Worm (Caenorhabditis elegans) whole organism, young adult: ENCODE data around the gene R07E5.6.

Experiments
- B0019.2 ChIP-seq: fragments of 200-800 bp; sonication (Bioruptor generic); conservative IDR thresholded peaks from 2 replicates; pipeline ENCODE4 v1.3.6; 2022; ENCODE audit warnings: missing genetic modification reagents, missing genetic modification characterization, missing compliant biosample characterization
- B0035.1 ChIP-seq: sonication (generic microtip); optimal IDR thresholded peaks from 2 replicates; lab custom pipeline; 2016; ENCODE audit warnings: missing genetic modification characterization, mild to moderate bottlenecking, missing compliant biosample characterization, missing genotype, missing genetic modification reagents
- B0336.3 ChIP-seq: fragments of 200-800 bp; sonication (Bioruptor generic); IDR thresholded peaks from 2 replicates; pipeline ENCODE4 v1.3.6; 2022; ENCODE audit warnings: missing genetic modification characterization, missing compliant biosample characterization
- F39B2.1 ChIP-seq: fragments of 200-800 bp; sonication (Bioruptor generic); IDR thresholded peaks from 2 replicates; pipeline ENCODE4 v1.3.6; 2022; ENCODE audit warnings: missing genetic modification reagents, missing genetic modification characterization, missing compliant biosample characterization
- F49E8.2 ChIP-seq: sonication (generic microtip); optimal IDR thresholded peaks from 3 replicates; lab custom pipeline; 2017; ENCODE audit warnings: missing genetic modification characterization, mild to moderate bottlenecking, missing compliant biosample characterization, antibody characterized with exemption, moderate library complexity; ENCODE audit not compliant: insufficient read depth
- F52B5.7 ChIP-seq: sonication (generic microtip); optimal IDR thresholded peaks from 2 replicates; lab custom pipeline; 2016; ENCODE audit warnings: mild to moderate bottlenecking, missing genetic modification characterization, missing compliant biosample characterization
- F57A8.1 ChIP-seq: fragments of 200-800 bp; sonication (Bioruptor generic); optimal IDR thresholded peaks from 2 replicates; lab custom pipeline; 2018; ENCODE audit warnings: mild to moderate bottlenecking, missing genetic modification characterization, moderate library complexity, missing compliant biosample characterization
- Y79H2A.3 ChIP-seq: fragments of 200-800 bp; sonication (Bioruptor generic); conservative IDR thresholded peaks from 2 replicates; pipeline ENCODE4 v1.3.6; 2022; ENCODE audit warnings: missing genetic modification reagents, missing genetic modification characterization, missing compliant biosample characterization
- ama-1 ChIP-seq, 3 experiments: fragments of 150-350 bp in 1 of 3; sonication (generic microtip) in 2 of 3; optimal IDR thresholded peaks; 2 replicates each; lab custom pipeline; 2014 to 2018; ENCODE audit warnings: missing biosample characterization in 2 of 3, missing genetic modification characterization in 2 of 3, missing genetic modification reagents in 2 of 3
- aptf-3 ChIP-seq: fragments of 200-800 bp; sonication (Bioruptor generic); IDR thresholded peaks from 2 replicates; pipeline ENCODE4 v1.3.6; 2022; ENCODE audit warnings: missing genetic modification characterization, missing compliant biosample characterization
- athp-1 ChIP-seq: sonication (generic microtip); optimal IDR thresholded peaks from 2 replicates; lab custom pipeline; 2017; ENCODE audit warnings: mild to moderate bottlenecking, missing genetic modification characterization, missing compliant biosample characterization
- attf-6 ChIP-seq: fragments of 200-800 bp; sonication (Bioruptor generic); IDR thresholded peaks from 2 replicates; pipeline ENCODE4 v1.3.6; 2022; ENCODE audit warnings: missing genetic modification reagents, missing genetic modification characterization, missing compliant biosample characterization
- bed-1 ChIP-seq: fragments of 200-800 bp; sonication (Bioruptor generic); IDR thresholded peaks from 2 replicates; pipeline ENCODE4 v1.3.6; 2022; ENCODE audit warnings: missing genetic modification reagents, missing genetic modification characterization, missing compliant biosample characterization
- bed-2 ChIP-seq: fragments of 200-800 bp; sonication (Bioruptor generic); IDR thresholded peaks from 2 replicates; pipeline ENCODE4 v1.3.6; 2022; ENCODE audit warnings: missing genetic modification reagents, missing genetic modification characterization, missing compliant biosample characterization
- cebp-1 ChIP-seq, 2 experiments: fragments of 200-800 bp in 1 of 2; sonication (Bioruptor generic) in 1 of 2; sonication (generic microtip) in 1 of 2; IDR thresholded peaks in 1 of 2; optimal IDR thresholded peaks in 1 of 2; 2 replicates each; pipeline versions ENCODE4 v1.3.6 to Lab custom; 2017 to 2022; ENCODE audit warnings: missing compliant biosample characterization in 2 of 2, missing genetic modification characterization in 2 of 2, mild to moderate bottlenecking in 1 of 2, missing genetic modification reagents in 1 of 2, moderate library complexity in 1 of 2
- cebp-2 ChIP-seq: fragments of 200-800 bp; sonication (Bioruptor generic); IDR thresholded peaks from 2 replicates; pipeline ENCODE4 v1.3.6; 2022; ENCODE audit warnings: missing genetic modification characterization, missing compliant biosample characterization
- ceh-100 ChIP-seq: fragments of 200-800 bp; sonication (Bioruptor generic); IDR thresholded peaks from 2 replicates; pipeline ENCODE4 v1.3.6; 2022; ENCODE audit warnings: missing genetic modification reagents, missing genetic modification characterization, missing compliant biosample characterization
- ceh-27 ChIP-seq: fragments of 200-800 bp; sonication (Bioruptor generic); optimal IDR thresholded peaks from 2 replicates; lab custom pipeline; 2018; ENCODE audit warnings: mild to moderate bottlenecking, missing genetic modification characterization, moderate library complexity, missing compliant biosample characterization
- ceh-91 ChIP-seq: fragments of 200-800 bp; sonication (Bioruptor generic); IDR thresholded peaks from 2 replicates; pipeline ENCODE4 v1.3.6; 2022; ENCODE audit warnings: missing genetic modification reagents, missing genetic modification characterization, missing compliant biosample characterization
- egl-18 ChIP-seq: fragments of 200-800 bp; sonication (Bioruptor generic); IDR thresholded peaks from 2 replicates; pipeline ENCODE4 v1.3.6; 2022; ENCODE audit warnings: missing genetic modification reagents, missing genetic modification characterization, missing compliant biosample characterization
- egrh-3 ChIP-seq: fragments of 200-800 bp; sonication (Bioruptor generic); IDR thresholded peaks from 2 replicates; pipeline ENCODE4 v1.3.6; 2022; ENCODE audit warnings: missing genetic modification reagents, missing genetic modification characterization, missing compliant biosample characterization
- ekl-4 ChIP-seq: fragments of 200-800 bp; sonication (Bioruptor generic); IDR thresholded peaks from 2 replicates; pipeline ENCODE4 v1.3.6; 2022; ENCODE audit warnings: missing genetic modification reagents, missing genetic modification characterization, missing compliant biosample characterization
- ets-4 ChIP-seq: fragments of 200-800 bp; sonication (Bioruptor generic); optimal IDR thresholded peaks from 2 replicates; lab custom pipeline; 2018; ENCODE audit warnings: mild to moderate bottlenecking, missing genetic modification characterization, missing compliant biosample characterization
- fkh-3 ChIP-seq: sonication (generic microtip); optimal IDR thresholded peaks from 2 replicates; lab custom pipeline; 2016; ENCODE audit warnings: mild to moderate bottlenecking, missing genetic modification characterization, missing compliant biosample characterization
- gei-17 ChIP-seq: fragments of 200-800 bp; sonication (Bioruptor generic); optimal IDR thresholded peaks from 2 replicates; lab custom pipeline; 2018; ENCODE audit warnings: mild to moderate bottlenecking, missing genetic modification characterization, missing compliant biosample characterization
- hlh-26 ChIP-seq: fragments of 200-800 bp; sonication (Bioruptor generic); conservative IDR thresholded peaks from 2 replicates; pipeline ENCODE4 v1.3.6; 2022; ENCODE audit warnings: missing genetic modification reagents, missing genetic modification characterization, missing compliant biosample characterization
- hmg-1.2 ChIP-seq: fragments of 200-800 bp; sonication (Bioruptor generic); IDR thresholded peaks from 2 replicates; pipeline ENCODE4 v1.3.6; 2022; ENCODE audit warnings: missing genetic modification reagents, missing genetic modification characterization, missing compliant biosample characterization
- hrde-1 ChIP-seq: sonication (generic microtip); optimal IDR thresholded peaks from 2 replicates; lab custom pipeline; 2016; ENCODE audit warnings: missing genetic modification characterization, mild to moderate bottlenecking, missing compliant biosample characterization, moderate library complexity, missing genotype, missing genetic modification reagents, borderline replicate concordance
- hsf-1 ChIP-seq: fragments of 200-800 bp; sonication (Bioruptor generic); IDR thresholded peaks from 2 replicates; pipeline ENCODE4 v1.3.6; 2022; ENCODE audit warnings: missing genetic modification reagents, missing genetic modification characterization, missing compliant biosample characterization
- lin-40 ChIP-seq: sonication (generic microtip); optimal IDR thresholded peaks from 2 replicates; lab custom pipeline; 2016; ENCODE audit warnings: missing genetic modification characterization, mild to moderate bottlenecking, missing compliant biosample characterization, missing genotype, missing genetic modification reagents
- lir-1 ChIP-seq: fragments of 200-800 bp; sonication (Bioruptor generic); conservative IDR thresholded peaks from 2 replicates; pipeline ENCODE4 v1.3.6; 2022; ENCODE audit warnings: missing genetic modification reagents, missing genetic modification characterization, missing compliant biosample characterization
- lsy-27 ChIP-seq: sonication (generic microtip); optimal IDR thresholded peaks from 2 replicates; lab custom pipeline; 2017; ENCODE audit warnings: missing genetic modification characterization, mild to moderate bottlenecking, missing compliant biosample characterization, antibody characterized with exemption, missing genotype, borderline replicate concordance; ENCODE audit not compliant: insufficient read depth
- madf-3 ChIP-seq: fragments of 200-800 bp; sonication (Bioruptor generic); IDR thresholded peaks from 2 replicates; pipeline ENCODE4 v1.3.6; 2022; ENCODE audit warnings: missing genetic modification reagents, missing genetic modification characterization, missing compliant biosample characterization
- mel-28 ChIP-seq: sonication (generic microtip); optimal IDR thresholded peaks from 2 replicates; lab custom pipeline; 2016; ENCODE audit warnings: borderline replicate concordance, mild to moderate bottlenecking, missing genetic modification characterization, missing compliant biosample characterization
- mxl-1 ChIP-seq: sonication (generic microtip); optimal IDR thresholded peaks from 2 replicates; lab custom pipeline; 2016; ENCODE audit warnings: missing genetic modification characterization, missing compliant biosample characterization
- nfya-1 ChIP-seq: sonication (generic microtip); optimal IDR thresholded peaks from 2 replicates; lab custom pipeline; 2017; ENCODE audit warnings: antibody characterized with exemption, missing compliant biosample characterization, missing genetic modification characterization, borderline replicate concordance; ENCODE audit not compliant: insufficient read depth
- nfya-2 ChIP-seq: fragments of 200-800 bp; sonication (Bioruptor generic); IDR thresholded peaks from 2 replicates; pipeline ENCODE4 v1.3.6; 2022; ENCODE audit warnings: missing genetic modification reagents, missing genetic modification characterization, missing compliant biosample characterization
- nhr-80 ChIP-seq: sonication (generic microtip); optimal IDR thresholded peaks from 2 replicates; lab custom pipeline; 2016; ENCODE audit warnings: missing genetic modification characterization, missing compliant biosample characterization
- repo-1 ChIP-seq: sonication (generic microtip); optimal IDR thresholded peaks from 2 replicates; lab custom pipeline; 2017; ENCODE audit warnings: mild to moderate bottlenecking, missing genetic modification characterization, missing compliant biosample characterization
- snpc-3.4 ChIP-seq: sonication (generic microtip); optimal IDR thresholded peaks from 2 replicates; lab custom pipeline; 2017; ENCODE audit warnings: missing genetic modification characterization, mild to moderate bottlenecking, missing compliant biosample characterization, antibody characterized with exemption, moderate library complexity, missing genotype, missing genetic modification reagents
- snpc-4 ChIP-seq, 5 experiments: fragments of 150-350 bp in 1 of 5; sonication (generic microtip) in 4 of 5; optimal IDR thresholded peaks; 2 replicates each; lab custom pipeline; 2014 to 2018; ENCODE audit warnings: missing genetic modification characterization in 5 of 5, missing biosample characterization in 3 of 5, antibody characterized with exemption in 2 of 5, mild to moderate bottlenecking in 2 of 5, missing compliant biosample characterization in 2 of 5, missing genotype in 2 of 5, moderate library complexity in 2 of 5, missing genetic modification reagents in 1 of 5
- unc-62 ChIP-seq: fragments of 150-350 bp; optimal IDR thresholded peaks from 2 replicates; lab custom pipeline; 2014; ENCODE audit warnings: missing biosample characterization, missing genetic modification reagents, missing genetic modification characterization
- zfh-2 ChIP-seq: fragments of 200-800 bp; sonication (Bioruptor generic); conservative IDR thresholded peaks from 2 replicates; pipeline ENCODE4 v1.3.6; 2022; ENCODE audit warnings: missing genetic modification reagents, missing genetic modification characterization, missing compliant biosample characterization
- ztf-18 ChIP-seq: sonication (generic microtip); optimal IDR thresholded peaks from 2 replicates; lab custom pipeline; 2016; ENCODE audit warnings: missing genotype, mild to moderate bottlenecking, missing genetic modification characterization, missing compliant biosample characterization
- ztf-22 ChIP-seq: fragments of 200-800 bp; sonication (Bioruptor generic); optimal IDR thresholded peaks from 2 replicates; lab custom pipeline; 2018; ENCODE audit warnings: mild to moderate bottlenecking, missing genetic modification characterization, moderate library complexity, missing compliant biosample characterization
- ztf-26 ChIP-seq: sonication (generic microtip); optimal IDR thresholded peaks from 2 replicates; lab custom pipeline; 2017; ENCODE audit warnings: missing genetic modification characterization, missing compliant biosample characterization
- ztf-28 ChIP-seq: fragments of 200-800 bp; sonication (Bioruptor generic); IDR thresholded peaks from 2 replicates; pipeline ENCODE4 v1.3.6; 2022; ENCODE audit warnings: missing genetic modification reagents, missing genetic modification characterization, missing compliant biosample characterization

R07E5.6 gene

ce11 chrIII:4434294-4434781, 35.8 kb downstream of the R07E5.6 start, which contains the start of gene C28A5.1 (continued):
- TF ChIP-seq nfya-2 (GFP tag; lab: Robert Waterston, UW) = no peak
- no peak for TF ChIP-seq gei-17 (GFP tag; lab: Kevin White, UChicago)
- no peak for TF ChIP-seq cebp-1 (GFP tag; IDR thresholded peaks at IDR 0.05; lab: Robert Waterston, UW)
- TF ChIP-seq cebp-1 (tag; optimal IDR thresholded peaks at IDR 0.05; lab: Kevin White, UChicago) = no peak
- TF ChIP-seq ama-1 (optimal IDR thresholded peaks at IDR 0.05; lab: Kevin White, UChicago) = no peak
- no peak for TF ChIP-seq ama-1 (GFP tag; optimal IDR thresholded peaks at IDR 0.05; lab: Kevin White, UChicago)
- peak; percentile 67 for TF ChIP-seq hrde-1
- TF ChIP-seq mel-28 (tag; lab: Kevin White, UChicago) = no peak
- TF ChIP-seq F57A8.1 (GFP tag; lab: Kevin White, UChicago) = no peak
- no peak for TF ChIP-seq bed-2 (GFP tag; lab: Robert Waterston, UW)
- no peak for TF ChIP-seq F52B5.7 (tag; lab: Kevin White, UChicago)
- TF ChIP-seq ztf-26 = no peak
- no peak for TF ChIP-seq nfya-1 (tag; lab: Kevin White, UChicago)
- TF ChIP-seq egrh-3 (GFP tag; lab: Robert Waterston, UW) = no peak
- no peak for TF ChIP-seq ztf-28
- TF ChIP-seq F49E8.2 (tag; lab: Kevin White, UChicago) = peak; percentile 68
- TF ChIP-seq hlh-26 (GFP tag; lab: Robert Waterston, UW) = no peak
- no peak for TF ChIP-seq ceh-27
- TF ChIP-seq nhr-80 = no peak
- peak; percentile 90 for TF ChIP-seq snpc-3.4 (tag; lab: Kevin White, UChicago)
- no peak; the same call in 1 of the 2 replicates for TF ChIP-seq hsf-1 (GFP tag; lab: Robert Waterston, UW)
- TF ChIP-seq aptf-3 (GFP tag; lab: Robert Waterston, UW) = no peak
- TF ChIP-seq mxl-1 (tag; lab: Kevin White, UChicago) = no peak
- TF ChIP-seq repo-1 (tag; lab: Kevin White, UChicago) = no peak
- TF ChIP-seq cebp-2 (GFP tag; lab: Robert Waterston, UW) = no peak
- TF ChIP-seq B0336.3 (GFP tag; lab: Robert Waterston, UW) = no peak
- no peak for TF ChIP-seq ekl-4 (GFP tag; lab: Robert Waterston, UW)
- no peak for TF ChIP-seq ceh-100 (GFP tag; lab: Robert Waterston, UW)
- peak; percentile 77 for TF ChIP-seq ceh-91 (GFP tag; lab: Robert Waterston, UW)
- TF ChIP-seq B0019.2 (GFP tag; lab: Robert Waterston, UW) = no peak
- no peak for TF ChIP-seq ztf-18 (tag; lab: Kevin White, UChicago)
- no peak for TF ChIP-seq unc-62
- no peak for TF ChIP-seq lsy-27 (tag; lab: Kevin White, UChicago)
- TF ChIP-seq bed-1 = no peak
- TF ChIP-seq lir-1 (GFP tag; lab: Robert Waterston, UW) = no peak
- no peak for TF ChIP-seq zfh-2 (GFP tag; lab: Robert Waterston, UW)
- peak; percentile 26; the same call in 1 of the 2 replicates for TF ChIP-seq hmg-1.2 (GFP tag; lab: Robert Waterston, UW)
- TF ChIP-seq Y79H2A.3 (GFP tag; lab: Robert Waterston, UW) = no peak
- no peak for TF ChIP-seq athp-1 (tag; lab: Kevin White, UChicago)
- peak; percentile 14 for TF ChIP-seq snpc-4 (GFP tag; optimal IDR thresholded peaks at IDR 0.05; lab: Kevin White, UChicago)
- TF ChIP-seq snpc-4 (tag; optimal IDR thresholded peaks at IDR 0.05; lab: Kevin White, UChicago) = peak in 2 of 4 experiments; percentile 14 to 34
- no peak for TF ChIP-seq ets-4 (GFP tag; lab: Kevin White, UChicago)
- no peak for TF ChIP-seq ztf-22 (GFP tag; lab: Kevin White, UChicago)
- no peak for TF ChIP-seq attf-6
- no peak for TF ChIP-seq madf-3 (GFP tag; lab: Robert Waterston, UW)
- no peak for TF ChIP-seq F39B2.1 (GFP tag; lab: Robert Waterston, UW)
- no peak for TF ChIP-seq B0035.1 (tag; lab: Kevin White, UChicago)
- no peak for TF ChIP-seq egl-18 (GFP tag; lab: Robert Waterston, UW)
- TF ChIP-seq fkh-3 (tag; lab: Kevin White, UChicago) = no peak
- no peak for TF ChIP-seq lin-40
